Worm (Caenorhabditis elegans) whole organism, early embryonic: ENCODE data around the gene srh-244.

Experiments
- B0310.2 ChIP-seq: sonication (generic microtip); optimal IDR thresholded peaks from 2 replicates; lab custom pipeline; 2016; ENCODE audit warnings: mild to moderate bottlenecking, missing genetic modification characterization, missing compliant biosample characterization
- F13C5.2 ChIP-seq: sonication (generic microtip); optimal IDR thresholded peaks from 2 replicates; lab custom pipeline; 2017; ENCODE audit warnings: mild to moderate bottlenecking, missing genetic modification characterization, inconsistent platforms, missing compliant biosample characterization
- aly-1 ChIP-seq: sonication (generic microtip); optimal IDR thresholded peaks from 2 replicates; lab custom pipeline; 2016; ENCODE audit warnings: missing genetic modification characterization, missing compliant biosample characterization
- ama-1 ChIP-seq: fragments of 150-350 bp; optimal IDR thresholded peaks from 2 replicates; lab custom pipeline; 2014
- ceh-13 ChIP-seq: fragments of 200-800 bp; sonication (Bioruptor generic); optimal IDR thresholded peaks from 2 replicates; lab custom pipeline; 2018; ENCODE audit warnings: mild to moderate bottlenecking, missing genetic modification characterization, missing compliant biosample characterization
- ceh-36 ChIP-seq: sonication (generic microtip); optimal IDR thresholded peaks from 2 replicates; lab custom pipeline; 2016; ENCODE audit warnings: missing genetic modification characterization, inconsistent platforms, missing compliant biosample characterization
- ets-7 ChIP-seq: sonication (generic microtip); optimal IDR thresholded peaks from 2 replicates; lab custom pipeline; 2016; ENCODE audit warnings: missing genotype, missing genetic modification characterization, missing compliant biosample characterization
- flt-1 ChIP-seq: fragments of 200-800 bp; sonication (Bioruptor generic); IDR thresholded peaks from 2 replicates; pipeline ENCODE4 v1.3.6; 2022; ENCODE audit warnings: missing genetic modification characterization, missing compliant biosample characterization
- hmbx-1 ChIP-seq: sonication (generic microtip); optimal IDR thresholded peaks from 2 replicates; lab custom pipeline; 2016; ENCODE audit warnings: mild to moderate bottlenecking, missing genetic modification characterization, missing compliant biosample characterization
- hmg-4 ChIP-seq: fragments of 200-800 bp; sonication (Bioruptor generic); optimal IDR thresholded peaks from 2 replicates; lab custom pipeline; 2018; ENCODE audit warnings: mild to moderate bottlenecking, missing genetic modification characterization, missing compliant biosample characterization
- hnd-1 ChIP-seq: sonication (generic microtip); optimal IDR thresholded peaks from 2 replicates; lab custom pipeline; 2016; ENCODE audit warnings: missing genetic modification characterization, missing compliant biosample characterization
- pes-1 ChIP-seq: fragments of 200-800 bp; sonication (Bioruptor generic); IDR thresholded peaks from 2 replicates; pipeline ENCODE4 v1.3.6; 2022; ENCODE audit warnings: missing genetic modification reagents, missing genetic modification characterization, missing compliant biosample characterization
- scrt-1 ChIP-seq: fragments of 200-800 bp; sonication (Bioruptor generic); IDR thresholded peaks from 2 replicates; pipeline ENCODE4 v1.3.6; 2022; ENCODE audit warnings: missing genetic modification characterization, missing compliant biosample characterization
- sea-1 ChIP-seq: fragments of 200-800 bp; sonication (Bioruptor generic); conservative IDR thresholded peaks from 2 replicates; pipeline ENCODE4 v1.3.6; 2022; ENCODE audit warnings: missing genetic modification characterization, missing compliant biosample characterization
- tbx-11 ChIP-seq: fragments of 200-800 bp; sonication (Bioruptor generic); IDR thresholded peaks from 2 replicates; pipeline ENCODE4 v1.3.6; 2022; ENCODE audit warnings: missing genetic modification characterization, missing compliant biosample characterization
- tbx-37 ChIP-seq: fragments of 200-800 bp; sonication (Bioruptor generic); conservative IDR thresholded peaks from 2 replicates; pipeline ENCODE4 v1.3.6; 2022; ENCODE audit warnings: missing genetic modification reagents, missing genetic modification characterization, missing compliant biosample characterization
- tra-4 ChIP-seq: sonication (generic microtip); optimal IDR thresholded peaks from 2 replicates; lab custom pipeline; 2017; ENCODE audit warnings: missing genetic modification characterization, missing compliant biosample characterization

Gene srh-244

ce11 chrV:7361673-7362072 lies 18.1 kb downstream of the srh-244 start, which contains the start of gene cyp-35A1:
TSS of gene cyp-35A1 (minus strand) at chrV:7361773.
- TF ChIP-seq B0310.2 (tag; lab: Kevin White, UChicago) (no peak), ceh-13 (no peak), tbx-11 (GFP tag; lab: Robert Waterston, UW) (no peak), tra-4 (tag; lab: Kevin White, UChicago) (no peak), F13C5.2 (no peak), flt-1 (GFP tag; lab: Robert Waterston, UW) (no peak), hnd-1 (no peak), hmbx-1 (tag; lab: Kevin White, UChicago) (no peak)

DNA sequence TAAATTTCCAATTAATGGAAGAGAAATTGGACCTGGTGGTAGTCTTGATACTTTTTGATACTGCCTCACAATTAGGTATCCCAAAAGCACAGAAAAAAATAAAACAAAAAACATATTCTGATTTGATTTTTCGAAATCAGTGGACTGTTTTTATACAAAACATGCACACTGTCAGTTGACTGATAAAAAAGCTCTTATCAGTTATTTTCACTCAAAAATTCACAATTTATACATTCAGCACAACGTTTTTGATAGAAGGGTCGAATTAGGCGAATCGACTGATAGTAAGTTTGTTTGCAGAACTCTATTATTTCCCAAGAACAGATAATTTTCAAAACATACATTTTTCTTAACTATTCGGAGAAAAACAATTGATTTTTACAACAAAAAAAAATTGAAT lies 20.4 kb downstream of the srh-244 start, which contains the start of gene cyp-35A2:
cyp-35A2 (minus strand) TSS at position 124 of the 400 bp plus-strand sequence.
- TF ChIP-seq ceh-36 (tag; lab: Kevin White, UChicago), result no peak
- TF ChIP-seq tra-4 (tag; lab: Kevin White, UChicago), result no peak

- no peak for TF ChIP-seq ets-7 (tag; lab: Kevin White, UChicago)
- TF ChIP-seq tbx-11 (GFP tag; lab: Robert Waterston, UW), result no peak
Observed at ce11 chrV:7364951-7365350, 21.3 kb downstream of the srh-244 start, which contains the start of gene exc-13. TSS of gene exc-13 (plus strand) at chrV:7365251.

DNA sequence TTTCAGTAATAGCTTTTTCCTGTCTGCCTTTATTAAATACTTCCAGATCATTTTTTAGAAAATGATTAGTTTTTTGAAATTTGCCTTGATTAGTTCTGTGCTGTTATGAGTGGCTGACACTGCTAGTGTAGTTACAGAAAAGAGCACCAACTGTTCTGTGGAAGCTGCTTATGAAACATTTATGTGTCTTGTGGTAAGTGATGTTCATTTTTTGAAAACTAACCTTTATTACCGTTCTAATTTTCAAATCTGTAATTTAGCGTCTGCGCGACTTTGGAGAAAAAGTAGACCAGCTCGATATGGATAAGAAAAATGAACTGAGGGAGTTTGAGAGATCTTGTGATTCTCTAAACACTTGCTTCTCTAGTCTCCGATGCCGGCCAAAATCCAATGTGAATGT lies 26.0 kb downstream of the srh-244 start, which contains the start of gene srj-14:
srj-14 (plus strand) TSS at position 131 of the 400 bp plus-strand sequence.
- TF ChIP-seq ceh-36 (tag; lab: Kevin White, UChicago) (no peak), tbx-11 (GFP tag; lab: Robert Waterston, UW) (no peak), pes-1 (no peak), hnd-1 (no peak), aly-1 (tag; lab: Kevin White, UChicago) (no peak), scrt-1 (GFP tag; lab: Robert Waterston, UW) (no peak), hmg-4 (GFP tag; lab: Kevin White, UChicago) (no peak), tbx-37 (no peak), B0310.2 (tag; lab: Kevin White, UChicago) (no peak), flt-1 (GFP tag; lab: Robert Waterston, UW) (no peak), sea-1 (no peak), ama-1 (no peak)

DNA sequence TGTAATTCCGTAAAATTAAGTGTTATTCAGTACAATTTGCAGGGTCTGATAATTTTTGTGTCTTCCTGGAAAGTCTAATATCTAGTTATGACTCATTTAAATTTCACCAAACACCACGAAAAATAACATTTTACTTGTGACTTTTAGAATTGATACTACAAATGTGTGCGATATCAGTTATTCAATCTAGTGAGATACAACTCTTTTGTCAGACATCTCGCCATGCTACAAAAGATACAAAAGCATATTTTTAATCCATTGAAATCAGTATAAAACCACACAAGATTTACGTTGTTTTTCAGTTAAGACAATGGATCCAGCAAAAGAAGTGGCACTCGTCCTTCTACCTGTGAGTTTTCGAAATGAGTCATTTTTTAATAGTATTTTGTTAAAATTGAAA lies 30.5 kb downstream of the srh-244 start, which contains the start of gene srx-56:
srx-56 (plus strand) TSS at position 301 of the 400 bp plus-strand sequence.
- TF ChIP-seq ceh-13 (no peak), F13C5.2 (no peak), ama-1 (no peak), ceh-36 (tag; lab: Kevin White, UChicago) (no peak), tbx-37 (no peak), tra-4 (tag; lab: Kevin White, UChicago) (no peak), ets-7 (tag; lab: Kevin White, UChicago) (no peak), aly-1 (tag; lab: Kevin White, UChicago) (no peak), hmbx-1 (tag; lab: Kevin White, UChicago) (no peak), pes-1 (no peak), hmg-4 (GFP tag; lab: Kevin White, UChicago) (no peak), hnd-1 (no peak), scrt-1 (GFP tag; lab: Robert Waterston, UW) (no peak), tbx-11 (GFP tag; lab: Robert Waterston, UW) (no peak), B0310.2 (tag; lab: Kevin White, UChicago) (no peak)

DNA sequence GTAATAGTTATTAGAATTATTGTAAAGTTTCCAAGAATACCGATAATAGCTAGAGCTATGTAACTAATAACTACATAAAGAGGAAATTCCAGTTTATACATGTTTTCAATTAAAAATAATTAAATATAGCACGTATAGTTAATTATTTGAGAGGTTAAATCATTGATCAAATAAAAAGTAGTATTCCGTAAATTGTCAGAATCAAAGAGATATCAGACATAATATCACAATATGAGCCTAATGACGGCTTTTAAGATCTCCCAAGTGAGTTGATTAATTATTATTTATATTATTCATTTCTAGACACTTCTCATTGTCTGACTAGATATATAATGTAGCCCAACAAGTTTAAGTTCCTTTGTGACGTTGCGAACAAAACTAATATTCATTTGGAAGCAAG lies 35.8 kb downstream of the srh-244 start, which contains the start of gene srsx-24:
srsx-24 (minus strand) TSS at position 101 of the 400 bp plus-strand sequence.
- no peak for TF ChIP-seq hmbx-1 (tag; lab: Kevin White, UChicago)

DNA sequence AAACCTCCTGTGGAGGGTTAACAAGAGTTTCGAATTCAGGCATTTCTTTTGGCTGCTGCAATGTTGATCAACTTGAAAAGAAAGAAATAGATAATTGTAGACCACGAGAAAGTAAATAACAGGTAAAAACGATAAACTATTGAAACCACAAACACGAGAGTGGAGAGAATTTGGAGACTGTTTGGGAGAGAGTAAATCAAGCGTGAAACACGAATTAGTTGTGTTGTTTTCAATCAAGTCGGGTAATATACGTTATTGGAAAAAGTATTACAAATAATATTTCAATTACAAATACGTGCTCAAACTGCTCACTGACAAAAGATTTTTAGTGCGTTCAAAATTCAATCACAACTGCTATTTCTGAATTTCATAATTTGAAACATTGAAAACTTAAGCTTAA lies 37.4 kb downstream of the srh-244 start, which contains the start of gene C03G6.17:
C03G6.17 (minus strand) TSS at position 101 of the 400 bp plus-strand sequence.
- TF ChIP-seq ets-7 (tag; lab: Kevin White, UChicago) (no peak), ama-1 (no peak), tra-4 (tag; lab: Kevin White, UChicago) (no peak), ceh-13 (no peak), B0310.2 (tag; lab: Kevin White, UChicago) (no peak), ceh-36 (tag; lab: Kevin White, UChicago) (no peak), hnd-1 (no peak), hmbx-1 (tag; lab: Kevin White, UChicago) (no peak), aly-1 (tag; lab: Kevin White, UChicago) (no peak), tbx-37 (no peak), tbx-11 (GFP tag; lab: Robert Waterston, UW) (no peak), flt-1 (GFP tag; lab: Robert Waterston, UW) (no peak), F13C5.2 (no peak), sea-1 (no peak), scrt-1 (GFP tag; lab: Robert Waterston, UW) (no peak), pes-1 (no peak), hmg-4 (GFP tag; lab: Kevin White, UChicago) (no peak)

ce11 chrV:7386052-7386573 lies 42.5 kb downstream of the srh-244 start, which contains the start of gene srp-6:
TSS of gene srp-6 (minus strand) at chrV:7386102.
- TF ChIP-seq hmbx-1 (tag; lab: Kevin White, UChicago) (no peak), ama-1 (no peak), B0310.2 (tag; lab: Kevin White, UChicago) (no peak), F13C5.2 (no peak), ceh-13 (no peak), tra-4 (tag; lab: Kevin White, UChicago) (no peak), scrt-1 (GFP tag; lab: Robert Waterston, UW) (no peak)
